Fruit fly (Drosophila melanogaster) whole organism: ENCODE results near the gene CG15916.

Source experiments
- Dll ChIP-seq: fragments of >200 bp; optimal IDR thresholded peaks from 2 replicates; lab custom pipeline; 2017
- EcR ChIP-seq, 2 experiments: fragments of >200 bp; optimal IDR thresholded peaks; 2 replicates each; lab custom pipeline; 2017; ENCODE audit warnings: missing biosample characterization in 2 of 2, missing genetic modification characterization in 2 of 2, missing genetic modification reagents in 2 of 2
- pan ChIP-seq: fragments of >200 bp; optimal IDR thresholded peaks from 2 replicates; lab custom pipeline; 2017
- psq ChIP-seq: fragments of >200 bp; optimal IDR thresholded peaks from 2 replicates; lab custom pipeline; 2017
- usp ChIP-seq: fragments of >200 bp; optimal IDR thresholded peaks from 2 replicates; lab custom pipeline; 2017; ENCODE audit warnings: missing biosample characterization, missing genetic modification characterization, mixed read lengths

dm6 chrX:15934226-15934547 lies 43.8 kb downstream of the CG15916 start:
- TF ChIP-seq Dll: no peak
- no peak for TF ChIP-seq pan (lab: Kevin White, UChicago)
- TF ChIP-seq usp (GFP tag; lab: Kevin White, UChicago): no peak
- no peak for TF ChIP-seq psq
- no peak for TF ChIP-seq EcR (GFP tag; optimal IDR thresholded peaks at IDR 0.05; lab: Kevin White, UChicago)
